Fruit fly (Drosophila melanogaster) whole organism: Measurements from ENCODE around the gene DPCoAC.

Source experiments
- CG8478 ChIP-seq: fragments of >200 bp; optimal IDR thresholded peaks from 2 replicates; lab custom pipeline; 2018; ENCODE audit warnings: inconsistent platforms
- Dll ChIP-seq: fragments of >200 bp; optimal IDR thresholded peaks from 2 replicates; lab custom pipeline; 2017
- pan ChIP-seq: fragments of >200 bp; optimal IDR thresholded peaks from 2 replicates; lab custom pipeline; 2017

DNA sequence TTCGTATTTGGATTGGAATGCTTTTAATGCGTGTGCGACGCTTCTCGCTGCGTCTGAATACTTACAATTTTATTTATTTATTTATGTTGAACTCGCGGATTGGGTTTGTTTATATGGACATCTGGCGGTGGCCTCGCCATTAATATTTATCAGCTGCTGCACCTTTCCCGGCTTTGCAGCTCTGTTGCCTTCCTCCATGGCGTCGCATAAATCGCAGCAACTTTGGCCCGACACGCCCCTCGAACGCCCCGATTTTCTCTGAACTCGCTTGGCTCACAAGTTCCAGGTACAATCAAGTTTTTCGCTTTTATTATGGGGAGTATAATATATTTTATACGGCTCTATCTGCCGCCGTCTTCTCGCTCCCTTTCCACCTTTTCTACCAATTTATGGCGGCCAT is 42.6 kb upstream of the DPCoAC start:
- no peak for TF ChIP-seq Dll (lab: Kevin White, UChicago)
- no peak for TF ChIP-seq pan (lab: Kevin White, UChicago)
- no peak for TF ChIP-seq CG8478 (lab: Kevin White, UChicago)
